Worm (Caenorhabditis elegans): ENCODE data around the gene C52B9.8.

Gene C52B9.8

DNA sequence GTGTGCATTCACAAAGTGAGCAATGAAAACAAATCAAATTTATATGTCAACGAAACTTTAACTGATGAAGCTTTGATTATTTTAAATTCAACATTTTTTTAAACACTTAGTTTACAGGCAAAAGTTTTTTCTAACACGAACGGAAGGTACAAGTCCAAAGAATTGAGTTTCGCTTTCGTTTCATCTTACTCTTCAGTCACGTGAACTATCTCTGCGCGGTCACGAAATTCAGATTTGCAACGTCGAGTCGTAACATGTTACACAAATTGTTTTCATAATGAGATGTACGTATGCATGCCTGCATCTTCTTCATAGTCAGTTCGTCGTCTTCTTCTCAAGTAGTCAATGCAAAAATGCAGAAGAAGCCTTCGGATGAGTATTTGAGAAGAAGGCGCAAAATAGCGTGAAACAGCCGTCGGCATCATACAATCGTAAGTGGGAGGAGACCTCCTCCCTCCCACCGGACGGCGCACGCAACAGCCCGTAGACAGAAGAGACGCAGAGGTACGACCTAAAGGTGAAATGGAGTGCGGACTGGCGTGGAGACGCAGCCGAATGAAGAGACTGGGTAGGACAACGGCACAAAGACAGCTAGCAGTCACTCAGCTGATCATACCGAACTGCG, 46.2 kb downstream of the C52B9.8 start, which contains the start of gene coel-1 (continued):
- TF ChIP-seq tra-1 (GFP tag; IDR thresholded peaks at IDR 0.05) (no peak), snpc-4 (tag; optimal IDR thresholded peaks at IDR 0.05) (no peak), lim-7 (GFP tag; IDR thresholded peaks at IDR 0.05) (no peak), duxl-1 (tag; optimal IDR thresholded peaks at IDR 0.05; ENCODE audit: poor library complexity) (no peak), spr-1 (tag; optimal IDR thresholded peaks at IDR 0.05) (no peak), dpl-1 (GFP tag; optimal IDR thresholded peaks at IDR 0.05) (no peak), nhr-11 (tag; optimal IDR thresholded peaks at IDR 0.05) (no peak), sdz-12 (GFP tag; optimal IDR thresholded peaks at IDR 0.05) (no peak), dmd-9 (GFP tag; IDR thresholded peaks at IDR 0.05) (no peak), T26A8.4 (GFP tag; IDR thresholded peaks at IDR 0.05) (peak; percentile 67), daf-8 (GFP tag; IDR thresholded peaks at IDR 0.05) (no peak), nhr-76 (tag; optimal IDR thresholded peaks at IDR 0.05) (no peak)

DNA sequence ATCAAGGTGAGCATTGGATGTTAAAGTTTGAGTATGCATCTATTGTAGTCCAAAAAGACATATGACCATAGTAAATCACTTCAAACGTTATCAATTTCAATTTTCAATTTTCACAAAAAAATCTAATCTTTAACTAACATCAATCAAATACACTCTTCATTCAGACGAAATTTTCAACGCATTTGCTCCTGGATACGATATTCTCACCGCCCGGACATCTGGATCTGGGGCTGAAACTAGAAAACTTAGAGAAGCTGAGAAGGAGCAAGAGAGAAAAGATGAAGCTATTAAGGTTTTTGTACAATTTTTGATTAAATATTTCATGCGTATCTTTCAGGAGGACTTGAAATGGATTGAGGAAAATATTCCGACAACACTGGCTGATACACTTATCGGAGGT, 47.7 kb downstream of the C52B9.8 start:
- peak in 1 of 2 experiments; percentile 90 for TF ChIP-seq unc-62 (GFP tag; optimal IDR thresholded peaks at IDR 0.05 in 1 of 2)
- no peak for TF ChIP-seq unc-62 (tag; optimal IDR thresholded peaks at IDR 0.05)
- TF ChIP-seq tra-1 (GFP tag; IDR thresholded peaks at IDR 0.05) = no peak

DNA sequence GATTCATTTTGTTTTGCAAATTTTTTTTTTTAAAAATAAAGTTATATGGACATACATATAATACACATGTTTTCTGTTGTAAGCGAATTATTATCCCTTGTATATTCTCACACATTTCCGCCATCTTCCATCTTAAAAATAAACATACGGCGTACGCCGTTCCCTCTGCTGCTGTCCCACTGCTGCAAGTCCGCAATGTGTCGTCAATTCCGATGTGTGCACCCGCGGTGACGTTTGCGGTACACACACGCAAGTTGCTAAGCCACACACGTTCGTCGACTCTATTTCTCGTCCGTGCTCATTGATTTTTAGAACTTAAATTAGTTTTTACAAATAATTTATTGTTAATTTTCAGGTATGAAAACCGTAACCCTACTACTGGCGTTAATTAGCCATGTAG, 51.3 kb downstream of the C52B9.8 start, which contains the start of gene C52B9.4:
Gene C52B9.4, plus strand, starts transcription at position 356 of the 400 bp plus-strand sequence.
- TF ChIP-seq mxl-3 (GFP tag; optimal IDR thresholded peaks at IDR 0.05) = peak; percentile 28
- no peak for TF ChIP-seq mdt-29 (GFP tag; IDR thresholded peaks at IDR 0.05)
- no peak for TF ChIP-seq ces-1 (GFP tag; optimal IDR thresholded peaks at IDR 0.05)
- TF ChIP-seq pha-4 (GFP tag; IDR thresholded peaks at IDR 0.05) = no peak
- no peak for TF ChIP-seq pha-4 (tag; optimal IDR thresholded peaks at IDR 0.05)
- TF ChIP-seq lir-3 (tag; optimal IDR thresholded peaks at IDR 0.05) = no peak
- TF ChIP-seq nhr-42 (GFP tag; IDR thresholded peaks at IDR 0.05) = 0 out of 2 replicates have a peak, but pooled peaks have one; percentile 42
- peak; percentile 76 for TF ChIP-seq hmg-1.1 (GFP tag; IDR thresholded peaks at IDR 0.05)
- TF ChIP-seq snpc-4 (tag; optimal IDR thresholded peaks at IDR 0.05) = no peak
- peak in 1 of 2 experiments; percentile 27 for TF ChIP-seq hif-1 (tag; optimal IDR thresholded peaks at IDR 0.05)
- no peak for TF ChIP-seq fos-1 (tag; optimal IDR thresholded peaks at IDR 0.05)
- peak; percentile 34 for TF ChIP-seq nhr-6 (tag; optimal IDR thresholded peaks at IDR 0.05)
- TF ChIP-seq mep-1 (tag; optimal IDR thresholded peaks at IDR 0.05) = peak; percentile 32
- TF ChIP-seq nhr-102 (tag; optimal IDR thresholded peaks at IDR 0.05) = no peak
- peak; percentile 45 for TF ChIP-seq rbr-2 (tag; optimal IDR thresholded peaks at IDR 0.05)
- no peak for TF ChIP-seq aly-2 (tag; optimal IDR thresholded peaks at IDR 0.05)
- TF ChIP-seq nhr-28 (tag; optimal IDR thresholded peaks at IDR 0.05) = peak; percentile 27
- no peak for TF ChIP-seq zag-1 (tag; optimal IDR thresholded peaks at IDR 0.05)
- peak; percentile 68 for TF ChIP-seq aha-1 (tag)
- TF ChIP-seq dpl-1 (GFP tag; optimal IDR thresholded peaks at IDR 0.05) = peak; percentile 15
- no peak for TF ChIP-seq F44E2.7 (GFP tag; IDR thresholded peaks at IDR 0.05)
- TF ChIP-seq lsy-2 (tag; optimal IDR thresholded peaks at IDR 0.05) = peak in 1 of 2 experiments; percentile 58
- peak; percentile 60 for TF ChIP-seq dmd-6 (GFP tag; IDR thresholded peaks at IDR 0.05)
- TF ChIP-seq hlh-30 (tag; optimal IDR thresholded peaks at IDR 0.05; ENCODE audit: insufficient read depth) = peak; percentile 41
- TF ChIP-seq attf-4 (tag; optimal IDR thresholded peaks at IDR 0.05) = no peak
- TF ChIP-seq ztf-7 (tag; optimal IDR thresholded peaks at IDR 0.05) = peak; percentile 11
- TF ChIP-seq nhr-48 (tag; optimal IDR thresholded peaks at IDR 0.05) = peak; percentile 85
- no peak for TF ChIP-seq daf-16 (GFP tag; optimal IDR thresholded peaks at IDR 0.05)
- TF ChIP-seq daf-16 (tag; optimal IDR thresholded peaks at IDR 0.05) = peak; percentile 58
- peak; percentile 45 for TF ChIP-seq dve-1 (tag; optimal IDR thresholded peaks at IDR 0.05; ENCODE audit: insufficient read depth)
- no peak for TF ChIP-seq lin-1 (GFP tag; IDR thresholded peaks at IDR 0.05)
- TF ChIP-seq hlh-11 (tag; optimal IDR thresholded peaks at IDR 0.05) = peak; percentile 58
- TF ChIP-seq mes-2 (tag; optimal IDR thresholded peaks at IDR 0.05; ENCODE audit: poor library complexity, severe bottlenecking) = peak; percentile 59

Measured in whole organism, L4 larva.